Worm (Caenorhabditis elegans) whole organism, L4 larva: ENCODE results near the gene srbc-16.

Source experiments
- F49E8.2 ChIP-seq: sonication (generic microtip); optimal IDR thresholded peaks from 2 replicates; lab custom pipeline; 2016; ENCODE audit warnings: missing compliant biosample characterization, mild to moderate bottlenecking, missing genetic modification characterization, borderline replicate concordance
- Y75B8A.6 ChIP-seq: fragments of 200-800 bp; sonication (Bioruptor generic); IDR thresholded peaks from 2 replicates; pipeline ENCODE4 v1.3.6; 2022; ENCODE audit warnings: missing genetic modification reagents, missing genetic modification characterization, missing compliant biosample characterization
- ZK546.5 ChIP-seq, 2 experiments: sonication (generic microtip); optimal IDR thresholded peaks; 2 replicates each; lab custom pipeline; 2017; ENCODE audit warnings: missing biosample characterization in 2 of 2, missing genetic modification characterization in 2 of 2
- ama-1 ChIP-seq: fragments of 150-350 bp; optimal IDR thresholded peaks from 2 replicates; lab custom pipeline; 2014; ENCODE audit warnings: inconsistent platforms, mixed read lengths
- ctbp-1 ChIP-seq: fragments of 200-800 bp; sonication (Bioruptor generic); IDR thresholded peaks from 2 replicates; pipeline ENCODE4 v1.3.6; 2022; ENCODE audit warnings: missing genetic modification reagents, missing genetic modification characterization, missing compliant biosample characterization
- daf-16 ChIP-seq, 3 experiments: sonication (generic microtip); optimal IDR thresholded peaks; 2 replicates each; lab custom pipeline; 2016 to 2017; ENCODE audit warnings: missing genetic modification characterization in 3 of 3, missing genetic modification reagents in 3 of 3, mild to moderate bottlenecking in 2 of 3, missing compliant biosample characterization in 2 of 3, missing biosample characterization in 1 of 3, moderate library complexity in 1 of 3
- dpl-1 ChIP-seq: fragments of 150-350 bp; optimal IDR thresholded peaks from 2 replicates; lab custom pipeline; 2014; ENCODE audit warnings: missing biosample characterization, missing genetic modification reagents, missing genetic modification characterization
- fkh-10 ChIP-seq: fragments of 150-350 bp; optimal IDR thresholded peaks from 2 replicates; lab custom pipeline; 2014; ENCODE audit warnings: missing biosample characterization, missing genetic modification reagents, missing genetic modification characterization
- lin-13 ChIP-seq: fragments of 150-350 bp; optimal IDR thresholded peaks from 2 replicates; lab custom pipeline; 2014; ENCODE audit warnings: missing biosample characterization, missing genetic modification reagents, missing genetic modification characterization
- madf-9 ChIP-seq: fragments of 200-800 bp; sonication (Bioruptor generic); conservative IDR thresholded peaks from 2 replicates; pipeline ENCODE4 v1.3.6; 2022; ENCODE audit warnings: missing genetic modification reagents, missing genetic modification characterization, missing compliant biosample characterization
- nhr-11 ChIP-seq: fragments of 150-350 bp; optimal IDR thresholded peaks from 2 replicates; lab custom pipeline; 2014; ENCODE audit warnings: missing biosample characterization, missing genetic modification characterization
- tag-97 ChIP-seq: fragments of 200-800 bp; sonication (Bioruptor generic); IDR thresholded peaks from 2 replicates; pipeline ENCODE4 v1.3.6; 2022; ENCODE audit warnings: missing genetic modification characterization, missing compliant biosample characterization
- unc-62 ChIP-seq, 3 experiments: fragments of 150-350 bp in 1 of 3; sonication (generic microtip); optimal IDR thresholded peaks in 2 of 3; peaks in 1 of 3; 1 replicate in 1 of 3; 2 replicates in 2 of 3; lab custom pipeline; 2014 to 2017; ENCODE audit warnings: missing biosample characterization in 3 of 3, missing genetic modification characterization in 3 of 3, missing genetic modification reagents in 3 of 3, missing genotype in 1 of 3

DNA sequence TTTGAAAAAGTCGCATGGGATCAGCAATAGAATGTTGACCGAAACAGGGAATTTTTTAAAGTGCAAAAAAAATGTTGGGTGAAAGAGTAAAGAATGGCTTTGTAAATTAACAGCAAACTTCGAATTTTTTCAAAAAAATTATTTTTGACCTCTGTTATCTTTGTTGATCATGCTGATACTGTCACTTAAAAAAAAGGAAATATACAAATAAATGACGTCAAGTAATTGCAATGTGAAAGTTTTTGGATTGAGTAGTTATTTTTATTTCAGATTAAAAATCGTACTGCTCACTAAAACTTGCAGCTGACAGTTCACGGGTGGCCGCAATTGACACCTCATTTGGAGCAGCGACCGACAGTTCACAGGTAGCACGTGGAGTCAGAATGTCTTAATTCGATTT lies 31.0 kb upstream of the srbc-16 start, which contains the start of gene C45H4.13:
- TF ChIP-seq madf-9 = no peak
- no peak for TF ChIP-seq F49E8.2
- no peak for TF ChIP-seq tag-97 (GFP tag; lab: Robert Waterston, UW)
- no peak for TF ChIP-seq ZK546.5 (tag; optimal IDR thresholded peaks at IDR 0.05; lab: Kevin White, UChicago)
- TF ChIP-seq dpl-1 (GFP tag; lab: Kevin White, UChicago) = no peak
- TF ChIP-seq ama-1 = no peak
- no peak for TF ChIP-seq Y75B8A.6 (GFP tag; lab: Robert Waterston, UW)
- TF ChIP-seq ctbp-1 (GFP tag; lab: Robert Waterston, UW) = no peak
- TF ChIP-seq lin-13 (GFP tag; lab: Kevin White, UChicago) = no peak
- TF ChIP-seq daf-16 (GFP tag; optimal IDR thresholded peaks at IDR 0.05; lab: Kevin White, UChicago) = no peak
- TF ChIP-seq daf-16 (tag; optimal IDR thresholded peaks at IDR 0.05; lab: Kevin White, UChicago) = no peak
- TF ChIP-seq fkh-10 (GFP tag; lab: Kevin White, UChicago) = no peak
- no peak for TF ChIP-seq nhr-11 (tag; lab: Kevin White, UChicago)
- TF ChIP-seq unc-62 (GFP tag; optimal IDR thresholded peaks at IDR 0.05 in 1 of 2; lab: Kevin White, UChicago) = no peak
- TF ChIP-seq unc-62 (tag; optimal IDR thresholded peaks at IDR 0.05; lab: Kevin White, UChicago) = no peak
